Worm (Caenorhabditis elegans) whole organism, L4/young adult: ENCODE data around the gene F15B9.11.

Experiments
- dao-5 ChIP-seq: sonication (generic microtip); optimal IDR thresholded peaks from 2 replicates; lab custom pipeline; 2016; ENCODE audit warnings: missing genotype, missing genetic modification characterization, moderate library complexity, missing compliant biosample characterization
- him-1 ChIP-seq: sonication (generic microtip); optimal IDR thresholded peaks from 2 replicates; lab custom pipeline; 2016; ENCODE audit warnings: missing genotype, missing genetic modification reagents, missing genetic modification characterization, missing compliant biosample characterization

- TF ChIP-seq dao-5: no peak
- no peak for TF ChIP-seq him-1 (tag; lab: Kevin White, UChicago)
Observed at ce11 chrV:12995269-12995668, 2.6 kb upstream of the F15B9.11 start, which contains the start of gene far-5.
